Worm (Caenorhabditis elegans) whole organism, midembryonic: ENCODE data around the gene Y57G7A.3.

Experiments
- T22C8.4 ChIP-seq: fragments of 200-800 bp; sonication (Bioruptor generic); IDR thresholded peaks from 2 replicates; pipeline ENCODE4 v1.3.6; 2022; ENCODE audit warnings: missing genetic modification characterization, missing compliant biosample characterization
- cog-1 ChIP-seq: sonication (generic microtip); optimal IDR thresholded peaks from 2 replicates; lab custom pipeline; 2016; ENCODE audit warnings: missing genetic modification characterization, missing compliant biosample characterization
- flt-1 ChIP-seq: fragments of 200-800 bp; sonication (Bioruptor generic); IDR thresholded peaks from 2 replicates; pipeline ENCODE4 v1.3.6; 2022; ENCODE audit warnings: missing genetic modification characterization, missing compliant biosample characterization
- klf-2 ChIP-seq: fragments of 200-800 bp; sonication (Bioruptor generic); conservative IDR thresholded peaks from 2 replicates; pipeline ENCODE4 v1.3.6; 2022; ENCODE audit warnings: missing genetic modification reagents, missing genetic modification characterization, missing compliant biosample characterization
- tab-1 ChIP-seq: fragments of 200-800 bp; sonication (Bioruptor generic); IDR thresholded peaks from 2 replicates; pipeline ENCODE4 v1.3.6; 2022; ENCODE audit warnings: missing genetic modification characterization, missing compliant biosample characterization
- ztf-23 ChIP-seq: fragments of 200-800 bp; sonication (Bioruptor generic); IDR thresholded peaks from 2 replicates; pipeline ENCODE4 v1.3.6; 2022; ENCODE audit warnings: missing genetic modification reagents, missing genetic modification characterization, missing compliant biosample characterization
- ztf-29 ChIP-seq: fragments of 200-800 bp; sonication (Bioruptor generic); IDR thresholded peaks from 2 replicates; pipeline ENCODE4 v1.3.6; 2022; ENCODE audit warnings: missing genetic modification reagents, missing genetic modification characterization, missing compliant biosample characterization

- TF ChIP-seq klf-2 (GFP tag; lab: Robert Waterston, UW) (no peak), T22C8.4 (GFP tag; lab: Robert Waterston, UW) (no peak), ztf-23 (GFP tag; lab: Robert Waterston, UW) (no peak), tab-1 (GFP tag; lab: Robert Waterston, UW) (no peak), ztf-29 (GFP tag; lab: Robert Waterston, UW) (no peak), cog-1 (no peak), flt-1 (GFP tag; lab: Robert Waterston, UW) (no peak)
Observed at ce11 chrII:1315245-1315644, 29.7 kb downstream of the Y57G7A.3 start.
